Fruit fly (Drosophila melanogaster) whole organism, embryonic: ENCODE data around the gene gukh.

Experiments used
- ATbp ChIP-seq: fragments of 200-800 bp; sonication (Bioruptor generic); optimal IDR thresholded peaks from 2 replicates; lab custom pipeline; 2017; ENCODE audit warnings: missing biosample characterization, mild to moderate bottlenecking, missing genetic modification characterization, missing genetic modification reagents
- Adf1 ChIP-seq: fragments of 200-800 bp; sonication (Bioruptor generic); IDR thresholded peaks from 2 replicates; pipeline ENCODE4 v1.3.6; 2022; ENCODE audit warnings: missing biosample characterization, missing genetic modification characterization
- BtbVII ChIP-seq: fragments of 200-800 bp; sonication (Bioruptor generic); optimal IDR thresholded peaks from 3 replicates; lab custom pipeline; 2017; ENCODE audit warnings: missing biosample characterization, mild to moderate bottlenecking, missing genetic modification characterization
- CG10267 ChIP-seq: fragments of 200-800 bp; sonication (Bioruptor generic); optimal IDR thresholded peaks from 2 replicates; lab custom pipeline; 2018; ENCODE audit warnings: missing biosample characterization, mild to moderate bottlenecking, missing genetic modification characterization, moderate library complexity
- CG10274 ChIP-seq: fragments of 200-800 bp; sonication (Bioruptor generic); optimal IDR thresholded peaks from 3 replicates; lab custom pipeline; 2017; ENCODE audit warnings: missing biosample characterization, mild to moderate bottlenecking, missing genetic modification characterization
- CG11085 ChIP-seq: fragments of 200-800 bp; sonication (Bioruptor generic); IDR thresholded peaks from 2 replicates; pipeline ENCODE4 v1.3.6; 2022; ENCODE audit warnings: missing biosample characterization, missing genetic modification characterization
- CG11247 ChIP-seq: fragments of 200-800 bp; sonication (Bioruptor generic); IDR thresholded peaks from 2 replicates; pipeline ENCODE4 v1.3.6; 2022; ENCODE audit warnings: missing biosample characterization, missing genetic modification characterization
- CG11560 ChIP-seq: fragments of 200-800 bp; sonication (Bioruptor generic); IDR thresholded peaks from 3 replicates; pipeline ENCODE4 v1.3.6; 2022; ENCODE audit warnings: missing biosample characterization, missing genetic modification characterization
- CG12104 ChIP-seq: fragments of 200-800 bp; sonication (Bioruptor generic); optimal IDR thresholded peaks from 3 replicates; lab custom pipeline; 2016; ENCODE audit warnings: missing biosample characterization, missing genetic modification characterization
- CG12391 ChIP-seq: fragments of 200-800 bp; sonication (Bioruptor generic); optimal IDR thresholded peaks from 3 replicates; lab custom pipeline; 2018; ENCODE audit warnings: missing biosample characterization, mild to moderate bottlenecking, missing genetic modification characterization, moderate library complexity
- CG13775 ChIP-seq: fragments of 200-800 bp; sonication (Bioruptor generic); optimal IDR thresholded peaks from 3 replicates; lab custom pipeline; 2017; ENCODE audit warnings: missing biosample characterization, mild to moderate bottlenecking, missing genetic modification characterization
- CG15073 ChIP-seq: fragments of 200-800 bp; sonication (Bioruptor generic); optimal IDR thresholded peaks from 2 replicates; lab custom pipeline; 2016; ENCODE audit warnings: missing biosample characterization, missing genetic modification characterization
- CG15269 ChIP-seq: fragments of 200-800 bp; sonication (Bioruptor generic); optimal IDR thresholded peaks from 2 replicates; lab custom pipeline; 2018; ENCODE audit warnings: missing biosample characterization, mild to moderate bottlenecking, missing genetic modification characterization, moderate library complexity
- CG1602 ChIP-seq: fragments of 200-800 bp; sonication (Bioruptor generic); optimal IDR thresholded peaks from 3 replicates; lab custom pipeline; 2016; ENCODE audit warnings: missing biosample characterization, missing genetic modification characterization
- CG16863 ChIP-seq: fragments of 200-800 bp; sonication (Bioruptor generic); optimal IDR thresholded peaks from 3 replicates; lab custom pipeline; 2016; ENCODE audit warnings: missing biosample characterization, missing genetic modification characterization
- CG17186 ChIP-seq: fragments of 200-800 bp; sonication (Bioruptor generic); optimal IDR thresholded peaks from 3 replicates; lab custom pipeline; 2017; ENCODE audit warnings: missing biosample characterization, missing genetic modification reagents, missing genetic modification characterization
- CG1832 ChIP-seq: fragments of 200-800 bp; sonication (Bioruptor generic); optimal IDR thresholded peaks from 2 replicates; lab custom pipeline; 2017; ENCODE audit warnings: missing biosample characterization, mild to moderate bottlenecking, missing genetic modification characterization, inconsistent platforms
- CG2120 ChIP-seq: fragments of 200-800 bp; sonication (Bioruptor generic); optimal IDR thresholded peaks from 3 replicates; lab custom pipeline; 2016; ENCODE audit warnings: missing biosample characterization, missing genetic modification characterization
- CG2129 ChIP-seq: fragments of 200-800 bp; sonication (Bioruptor generic); IDR thresholded peaks from 2 replicates; pipeline ENCODE4 v1.3.6; 2022; ENCODE audit warnings: missing biosample characterization, missing genetic modification characterization; ENCODE audit not compliant: partially characterized antibody
- CG3407 ChIP-seq: fragments of 200-800 bp; sonication (Bioruptor generic); optimal IDR thresholded peaks from 2 replicates; lab custom pipeline; 2018; ENCODE audit warnings: missing biosample characterization, mild to moderate bottlenecking, missing genetic modification characterization
- CG34422 ChIP-seq: fragments of 200-800 bp; sonication (Bioruptor generic); IDR thresholded peaks from 3 replicates; pipeline ENCODE4 v1.3.6; 2022; ENCODE audit warnings: missing biosample characterization, missing genetic modification characterization
- CG3995 ChIP-seq: fragments of 200-800 bp; sonication (Bioruptor generic); optimal IDR thresholded peaks from 3 replicates; lab custom pipeline; 2016; ENCODE audit warnings: missing biosample characterization, missing genetic modification characterization
- CG4404 ChIP-seq: fragments of 200-800 bp; sonication (Bioruptor generic); IDR thresholded peaks from 2 replicates; pipeline ENCODE4 v1.3.6; 2022; ENCODE audit warnings: missing biosample characterization, missing genetic modification characterization
- CG4424 ChIP-seq: fragments of 200-800 bp; sonication (Bioruptor generic); optimal IDR thresholded peaks from 3 replicates; lab custom pipeline; 2016; ENCODE audit warnings: missing biosample characterization, missing genetic modification characterization
- CG4730 ChIP-seq: fragments of 200-800 bp; sonication (Bioruptor generic); IDR thresholded peaks from 2 replicates; pipeline ENCODE4 v1.3.6; 2022; ENCODE audit warnings: missing biosample characterization, missing genetic modification characterization
- CG6689 ChIP-seq: fragments of 200-800 bp; sonication (Bioruptor generic); IDR thresholded peaks from 2 replicates; pipeline ENCODE4 v1.3.6; 2022; ENCODE audit warnings: missing biosample characterization, missing genetic modification characterization
- CG6765 ChIP-seq: fragments of 200-800 bp; sonication (Bioruptor generic); optimal IDR thresholded peaks from 3 replicates; lab custom pipeline; 2017; ENCODE audit warnings: missing biosample characterization, mild to moderate bottlenecking, missing genetic modification characterization
- CG7556 ChIP-seq: fragments of 200-800 bp; sonication (Bioruptor generic); optimal IDR thresholded peaks from 2 replicates; lab custom pipeline; 2017; ENCODE audit warnings: missing biosample characterization, mild to moderate bottlenecking, missing genetic modification characterization
- CG7839 ChIP-seq: fragments of 200-800 bp; sonication (Bioruptor generic); optimal IDR thresholded peaks from 3 replicates; lab custom pipeline; 2018; ENCODE audit warnings: missing biosample characterization, mild to moderate bottlenecking, missing genetic modification characterization, moderate library complexity
- Camta ChIP-seq: fragments of 200-800 bp; sonication (Bioruptor generic); optimal IDR thresholded peaks from 2 replicates; lab custom pipeline; 2016; ENCODE audit warnings: missing biosample characterization, missing genetic modification characterization
- Chrac-16 ChIP-seq: fragments of 200-800 bp; sonication (Bioruptor generic); optimal IDR thresholded peaks from 3 replicates; lab custom pipeline; 2016; ENCODE audit warnings: missing biosample characterization, missing genetic modification characterization
- D19A ChIP-seq: fragments of 200-800 bp; optimal IDR thresholded peaks from 3 replicates; lab custom pipeline; 2019; ENCODE audit warnings: missing biosample characterization, mild to moderate bottlenecking, missing genetic modification characterization, moderate library complexity
- Doc3 ChIP-seq: fragments of 200-800 bp; sonication (Bioruptor generic); IDR thresholded peaks from 3 replicates; pipeline ENCODE4 v1.3.6; 2022; ENCODE audit warnings: missing biosample characterization, missing genetic modification characterization; ENCODE audit not compliant: partially characterized antibody
- Drgx ChIP-seq: fragments of 200-800 bp; sonication (Bioruptor generic); IDR thresholded peaks from 2 replicates; pipeline ENCODE4 v1.3.6; 2022; ENCODE audit warnings: missing biosample characterization, missing genetic modification characterization
- Hand ChIP-seq: fragments of 200-800 bp; sonication (Bioruptor generic); optimal IDR thresholded peaks from 2 replicates; lab custom pipeline; 2017; ENCODE audit warnings: mild to moderate bottlenecking, missing biosample characterization, missing genetic modification reagents, missing genetic modification characterization
- Hmr ChIP-seq: fragments of 200-800 bp; sonication (Bioruptor generic); optimal IDR thresholded peaks from 3 replicates; lab custom pipeline; 2017; ENCODE audit warnings: mild to moderate bottlenecking, missing biosample characterization, missing genetic modification reagents, missing genetic modification characterization
- Ptx1 ChIP-seq: fragments of 200-800 bp; sonication (Bioruptor generic); IDR thresholded peaks from 2 replicates; pipeline ENCODE4 v1.3.6; 2022; ENCODE audit warnings: missing biosample characterization, missing genetic modification characterization
- al ChIP-seq: fragments of 200-800 bp; sonication (Bioruptor generic); IDR thresholded peaks from 2 replicates; pipeline ENCODE4 v1.3.6; 2022; ENCODE audit warnings: missing biosample characterization, missing genetic modification characterization
- az2 ChIP-seq: fragments of 200-800 bp; sonication (Bioruptor generic); optimal IDR thresholded peaks from 3 replicates; lab custom pipeline; 2016; ENCODE audit warnings: missing biosample characterization, missing genetic modification characterization
- bcd ChIP-seq: fragments of 200-800 bp; sonication (Bioruptor generic); optimal IDR thresholded peaks from 2 replicates; lab custom pipeline; 2017; ENCODE audit warnings: missing biosample characterization, mild to moderate bottlenecking, missing genetic modification characterization
- ftz-f1 ChIP-seq: fragments of 200-800 bp; sonication (Bioruptor generic); optimal IDR thresholded peaks from 2 replicates; lab custom pipeline; 2016; ENCODE audit warnings: missing biosample characterization, missing genetic modification characterization
- fu2 ChIP-seq: fragments of 200-800 bp; sonication (Bioruptor generic); optimal IDR thresholded peaks from 2 replicates; lab custom pipeline; 2016; ENCODE audit warnings: missing biosample characterization, missing genetic modification characterization
- grau ChIP-seq: fragments of 200-800 bp; optimal IDR thresholded peaks from 3 replicates; lab custom pipeline; 2019; ENCODE audit warnings: missing biosample characterization, mild to moderate bottlenecking, missing genetic modification characterization, moderate library complexity
- her ChIP-seq: fragments of 200-800 bp; sonication (Bioruptor generic); optimal IDR thresholded peaks from 2 replicates; lab custom pipeline; 2016; ENCODE audit warnings: missing biosample characterization, missing genetic modification characterization
- ind ChIP-seq: fragments of 200-800 bp; sonication (Bioruptor generic); optimal IDR thresholded peaks from 3 replicates; lab custom pipeline; 2016; ENCODE audit warnings: missing biosample characterization, missing genetic modification characterization
- lbe ChIP-seq: fragments of 200-800 bp; sonication (Bioruptor generic); optimal IDR thresholded peaks from 2 replicates; lab custom pipeline; 2016; ENCODE audit warnings: missing biosample characterization, mild to moderate bottlenecking, missing genetic modification characterization
- sr ChIP-seq: fragments of 200-800 bp; sonication (Bioruptor generic); IDR thresholded peaks from 3 replicates; pipeline ENCODE4 v1.3.6; 2022; ENCODE audit warnings: missing biosample characterization, missing genetic modification characterization
- ssp ChIP-seq: fragments of 200-800 bp; sonication (Bioruptor generic); IDR thresholded peaks from 2 replicates; pipeline ENCODE4 v1.3.6; 2022; ENCODE audit warnings: missing biosample characterization, missing genetic modification characterization
- tio ChIP-seq: fragments of 200-800 bp; sonication (Bioruptor generic); optimal IDR thresholded peaks from 2 replicates; lab custom pipeline; 2017; ENCODE audit warnings: missing biosample characterization, missing genetic modification characterization, inconsistent platforms
- toy ChIP-seq: fragments of 200-800 bp; sonication (Bioruptor generic); IDR thresholded peaks from 2 replicates; pipeline ENCODE4 v1.3.6; 2022; ENCODE audit warnings: missing biosample characterization, missing genetic modification characterization

Gene gukh

dm6 chr3R:18985114-18985785 lies 1.4 kb downstream of the gukh start (continued):
- TF ChIP-seq D19A (peak; percentile 52), CG11560 (no peak), CG10274 (GFP tag; lab: Kevin White, UChicago) (no peak), CG4404 (GFP tag; lab: Robert Waterston, UW) (no peak), al (GFP tag; lab: Robert Waterston, UW) (peak; percentile 69), CG1832 (GFP tag; lab: Kevin White, UChicago) (no peak), CG15073 (GFP tag; lab: Kevin White, UChicago) (no peak), CG11247 (GFP tag; lab: Robert Waterston, UW) (peak; percentile 30; the same call in 1 of the 2 replicates), Hmr (GFP tag; lab: Kevin White, UChicago) (peak; percentile 77), Chrac-16 (GFP tag; lab: Kevin White, UChicago) (peak; percentile 9), Doc3 (no peak), Ptx1 (0 out of 2 replicates have a peak, but pooled peaks have one; percentile 23), CG4424 (GFP tag; lab: Kevin White, UChicago) (peak; percentile 18), CG7556 (GFP tag; lab: Kevin White, UChicago) (peak; percentile 68), bcd (GFP tag; lab: Kevin White, UChicago) (peak; percentile 48), sr (GFP tag; lab: Robert Waterston, UW) (no peak), CG12391 (tag; lab: Kevin White, UChicago) (peak; percentile 30), ssp (GFP tag; lab: Robert Waterston, UW) (no peak), her (GFP tag; lab: Kevin White, UChicago) (no peak), Hand (GFP tag; lab: Kevin White, UChicago) (peak; percentile 64), Adf1 (peak; percentile 11; the same call in 1 of the 2 replicates), CG4730 (no peak), CG6765 (GFP tag; lab: Kevin White, UChicago) (peak; percentile 42), CG17186 (GFP tag; lab: Kevin White, UChicago) (no peak), lbe (GFP tag; lab: Kevin White, UChicago) (peak; percentile 46), toy (GFP tag; lab: Robert Waterston, UW) (no peak), grau (tag; lab: Kevin White, UChicago) (peak; percentile 65), tio (GFP tag; lab: Kevin White, UChicago) (no peak), CG6689 (GFP tag; lab: Robert Waterston, UW) (0 out of 2 replicates have a peak, but pooled peaks have one; percentile 7), az2 (GFP tag; lab: Kevin White, UChicago) (no peak), Camta (GFP tag; lab: Kevin White, UChicago) (no peak), CG7839 (tag; lab: Kevin White, UChicago) (peak; percentile 53), CG2120 (GFP tag; lab: Kevin White, UChicago) (peak; percentile 76), BtbVII (GFP tag; lab: Kevin White, UChicago) (peak; percentile 57), CG34422 (GFP tag; lab: Robert Waterston, UW) (no peak), CG16863 (GFP tag; lab: Kevin White, UChicago) (no peak), CG11085 (no peak; the same call in 1 of the 2 replicates), CG3407 (GFP tag; lab: Kevin White, UChicago) (no peak), CG3995 (peak; percentile 35), ATbp (GFP tag; lab: Kevin White, UChicago) (no peak), fu2 (no peak), CG15269 (tag; lab: Kevin White, UChicago) (peak; percentile 27), CG2129 (GFP tag; lab: Robert Waterston, UW) (no peak), CG10267 (tag; lab: Kevin White, UChicago) (peak; percentile 22), CG12104 (GFP tag; lab: Kevin White, UChicago) (peak; percentile 18), ind (GFP tag; lab: Kevin White, UChicago) (peak; percentile 38), CG1602 (GFP tag; lab: Kevin White, UChicago) (peak; percentile 7), CG13775 (GFP tag; lab: Kevin White, UChicago) (peak; percentile 34), Drgx (peak; percentile 42; the same call in 1 of the 2 replicates), ftz-f1 (GFP tag; lab: Kevin White, UChicago) (no peak)
